Fruit fly (Drosophila melanogaster) whole organism, prepupa: ENCODE data around the gene CG14402.

Experiments
- CG15336 ChIP-seq: fragments of 200-800 bp; sonication (Bioruptor generic); IDR thresholded peaks from 2 replicates; pipeline ENCODE4 v1.3.6; 2022; ENCODE audit warnings: missing biosample characterization, missing genetic modification characterization
- CG16779 ChIP-seq: fragments of 200-800 bp; sonication (Bioruptor generic); optimal IDR thresholded peaks from 3 replicates; lab custom pipeline; 2017; ENCODE audit warnings: missing biosample characterization, mild to moderate bottlenecking, missing genetic modification characterization
- Lpt ChIP-seq: fragments of 200-800 bp; sonication (Bioruptor generic); optimal IDR thresholded peaks from 3 replicates; lab custom pipeline; 2016; ENCODE audit warnings: missing biosample characterization, missing genetic modification characterization
- dsx ChIP-seq: fragments of 200-800 bp; optimal IDR thresholded peaks from 3 replicates; lab custom pipeline; 2019; ENCODE audit warnings: missing biosample characterization, mild to moderate bottlenecking, missing genetic modification characterization, moderate library complexity; ENCODE audit not compliant: poor library complexity, severe bottlenecking
- fkh ChIP-seq: fragments of 200-800 bp; sonication (Bioruptor generic); optimal IDR thresholded peaks from 3 replicates; lab custom pipeline; 2017; ENCODE audit warnings: missing biosample characterization, mild to moderate bottlenecking, missing genetic modification characterization, moderate library complexity

dm6 chr2L:20818432-20818831, 30.7 kb upstream of the CG14402 start, which contains the start of gene CheB38a:
- no peak for TF ChIP-seq CG15336 (GFP tag; lab: Robert Waterston, UW)
- TF ChIP-seq CG16779 = no peak
- no peak for TF ChIP-seq Lpt (GFP tag; lab: Kevin White, UChicago)
- TF ChIP-seq fkh (GFP tag; lab: Kevin White, UChicago) = no peak
- TF ChIP-seq dsx (GFP tag; lab: Kevin White, UChicago) = no peak
